Worm (Caenorhabditis elegans) whole organism, late embryonic: Measurements from ENCODE around the gene Y110A2AL.7.

Source experiments
- dmd-4 ChIP-seq: sonication (generic microtip); optimal IDR thresholded peaks from 2 replicates; lab custom pipeline; 2016; ENCODE audit warnings: borderline replicate concordance, missing genetic modification characterization, missing compliant biosample characterization
- eyg-1 ChIP-seq: sonication (generic microtip); optimal IDR thresholded peaks from 2 replicates; lab custom pipeline; 2016; ENCODE audit warnings: missing genotype, missing genetic modification characterization, missing compliant biosample characterization
- hlh-30 ChIP-seq: sonication (generic microtip); optimal IDR thresholded peaks from 2 replicates; lab custom pipeline; 2017; ENCODE audit warnings: antibody characterized with exemption, missing genetic modification characterization, missing compliant biosample characterization; ENCODE audit not compliant: insufficient read depth
- lim-6 ChIP-seq: sonication (generic microtip); optimal IDR thresholded peaks from 2 replicates; lab custom pipeline; 2016; ENCODE audit warnings: missing genetic modification characterization, missing compliant biosample characterization
- nfya-1 ChIP-seq: sonication (generic microtip); optimal IDR thresholded peaks from 2 replicates; lab custom pipeline; 2017; ENCODE audit warnings: missing genetic modification characterization, mild to moderate bottlenecking, missing compliant biosample characterization, antibody characterized with exemption, moderate library complexity
- unc-42 ChIP-seq: sonication (generic microtip); optimal IDR thresholded peaks from 2 replicates; lab custom pipeline; 2016; ENCODE audit warnings: missing genotype, missing genetic modification characterization, missing compliant biosample characterization

DNA sequence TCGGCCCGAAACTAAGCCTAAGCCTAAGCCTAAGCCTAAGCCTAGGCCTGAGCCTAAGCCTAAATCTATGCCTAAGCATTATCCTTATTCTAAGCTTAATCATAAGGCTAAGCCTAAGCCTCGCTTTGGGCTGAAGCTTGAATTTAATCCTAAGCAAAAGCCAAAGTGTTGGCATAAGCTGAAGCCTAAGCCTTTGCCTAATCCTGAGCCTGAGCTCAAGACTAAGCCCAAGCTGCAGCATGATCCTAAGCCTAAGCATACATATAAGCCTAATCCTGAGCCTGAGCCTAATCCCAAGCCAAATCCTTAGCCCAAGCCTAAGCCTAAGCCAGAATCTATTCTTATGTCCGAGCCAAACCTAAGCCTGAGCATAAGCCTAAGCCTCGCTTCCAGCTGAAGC lies 3.6 kb upstream of the Y110A2AL.7 start:
- TF ChIP-seq eyg-1 (tag; lab: Kevin White, UChicago) (no peak), dmd-4 (tag; lab: Kevin White, UChicago) (no peak), lim-6 (tag; lab: Kevin White, UChicago) (no peak), nfya-1 (no peak), hlh-30 (tag; lab: Kevin White, UChicago) (no peak), unc-42 (tag; lab: Kevin White, UChicago) (no peak)
